Fruit fly (Drosophila melanogaster) whole organism: ENCODE data around the gene Seipin.

Source experiments
- Dll ChIP-seq: fragments of >200 bp; optimal IDR thresholded peaks from 2 replicates; lab custom pipeline; 2017
- psq ChIP-seq: fragments of >200 bp; optimal IDR thresholded peaks from 2 replicates; lab custom pipeline; 2017
- usp ChIP-seq: fragments of >200 bp; optimal IDR thresholded peaks from 2 replicates; lab custom pipeline; 2017; ENCODE audit warnings: missing biosample characterization, missing genetic modification characterization, mixed read lengths

dm6 chrX:2655998-2656397 is 36.4 kb downstream of the Seipin start:
- TF ChIP-seq usp (no peak), psq (lab: Kevin White, UChicago) (no peak), Dll (no peak)
